Worm (Caenorhabditis elegans): ENCODE results near the gene fbxb-5.
"Not testable (repeated sequence)": the region's sequence is repeated elsewhere in the genome, so short reads cannot be mapped to it uniquely, and the experiment has no call there.

Gene fbxb-5

DNA sequence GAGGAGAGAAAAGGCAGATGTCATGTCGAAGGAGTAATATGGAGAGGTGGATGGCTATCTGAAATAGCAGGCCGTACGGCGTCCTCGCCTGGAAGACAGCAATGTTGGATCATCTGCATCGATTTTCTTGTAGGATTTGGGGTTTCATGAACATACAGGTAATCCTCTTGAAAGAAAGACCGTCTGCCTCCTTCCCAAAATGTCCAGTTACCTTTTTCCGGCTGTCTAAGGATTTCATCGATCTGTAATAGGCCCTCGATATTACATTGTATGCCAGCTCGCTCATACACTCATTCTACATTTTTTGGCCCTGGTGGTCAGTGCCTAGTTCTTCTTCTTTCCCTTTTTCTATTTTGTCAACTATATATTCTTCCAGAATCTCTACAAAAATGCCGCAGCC, at the start of gene fbxb-5, which contains the start of gene btb-8:
Gene fbxb-5, minus strand, starts transcription at position 101 of the 400 bp plus-strand sequence.
Gene btb-8, plus strand, starts transcription at position 377 of the 400 bp plus-strand sequence.
- no peak for TF ChIP-seq nhr-232 (tag; optimal IDR thresholded peaks at IDR 0.05)
- no peak for TF ChIP-seq tbx-2 (tag; optimal IDR thresholded peaks at IDR 0.05)

DNA sequence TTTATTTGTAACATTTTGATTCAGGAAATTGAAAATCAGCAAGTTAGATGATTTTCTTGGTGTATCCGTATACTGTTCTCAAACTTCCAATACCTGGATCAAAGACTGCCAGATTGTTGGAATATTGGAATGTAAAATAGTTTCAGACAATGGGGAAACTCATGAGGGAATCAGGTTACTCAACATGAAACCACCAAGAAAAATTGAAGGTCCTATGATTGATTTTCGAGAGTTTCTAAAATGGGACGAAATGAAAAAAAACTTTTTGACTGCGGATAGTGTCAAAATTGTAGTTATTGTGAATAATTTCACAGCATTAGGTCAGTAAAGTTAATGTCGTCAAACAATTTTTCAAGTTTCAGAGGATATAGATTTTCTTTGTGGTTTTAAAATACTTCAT, 49.5 kb upstream of the fbxb-5 start, which contains the start of gene math-3:
Gene math-3, plus strand, starts transcription at position 301 of the 400 bp plus-strand sequence.
- TF ChIP-seq ceh-31 (tag; optimal IDR thresholded peaks at IDR 0.05) (no peak), ztf-16 (tag; optimal IDR thresholded peaks at IDR 0.05) (no peak), ceh-14 (tag; optimal IDR thresholded peaks at IDR 0.05) (no peak), ceh-45 (GFP tag; IDR thresholded peaks at IDR 0.05) (no peak), dmd-4 (tag; optimal IDR thresholded peaks at IDR 0.05; ENCODE audit: borderline replicate concordance) (no peak), ceh-18 (tag; optimal IDR thresholded peaks at IDR 0.05) (no peak), syd-9 (tag; optimal IDR thresholded peaks at IDR 0.05) (no peak), fax-1 (tag; optimal IDR thresholded peaks at IDR 0.05) (no peak), zip-5 (tag; optimal IDR thresholded peaks at IDR 0.05) (no peak), pat-9 (tag; optimal IDR thresholded peaks at IDR 0.05) (no peak), nhr-232 (tag; optimal IDR thresholded peaks at IDR 0.05) (no peak), odd-2 (tag; optimal IDR thresholded peaks at IDR 0.05) (no peak), ama-1 (optimal IDR thresholded peaks at IDR 0.05) (no peak), hlh-30 (tag; optimal IDR thresholded peaks at IDR 0.05; ENCODE audit: insufficient read depth) (no peak), ceh-2 (tag; optimal IDR thresholded peaks at IDR 0.05) (no peak)

DNA sequence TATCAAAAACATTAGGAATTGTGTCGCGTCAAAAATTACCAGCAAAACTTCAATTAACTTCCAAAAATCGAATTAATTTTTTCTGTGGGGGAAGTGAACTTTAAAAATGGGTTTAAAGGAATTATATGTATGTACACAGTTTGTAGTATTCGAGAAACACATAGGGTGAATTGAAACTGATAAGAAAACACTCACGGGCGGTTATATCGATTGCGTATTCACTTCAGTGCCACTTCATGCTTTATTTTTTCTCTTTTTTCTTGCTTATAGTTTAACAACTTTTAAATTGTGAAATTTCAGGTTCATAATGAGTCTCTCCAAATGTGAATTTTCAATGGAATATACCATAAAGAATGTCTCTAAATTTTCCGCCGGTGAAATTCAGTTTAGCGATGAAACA, 49.1 kb upstream of the fbxb-5 start, which contains the start of gene math-26:
Gene math-26, plus strand, starts transcription at position 301 of the 400 bp plus-strand sequence.
- not testable (repeated sequence) for TF ChIP-seq ceh-48, hlh-8, tbx-7 (tag; optimal IDR thresholded peaks at IDR 0.05)

DNA sequence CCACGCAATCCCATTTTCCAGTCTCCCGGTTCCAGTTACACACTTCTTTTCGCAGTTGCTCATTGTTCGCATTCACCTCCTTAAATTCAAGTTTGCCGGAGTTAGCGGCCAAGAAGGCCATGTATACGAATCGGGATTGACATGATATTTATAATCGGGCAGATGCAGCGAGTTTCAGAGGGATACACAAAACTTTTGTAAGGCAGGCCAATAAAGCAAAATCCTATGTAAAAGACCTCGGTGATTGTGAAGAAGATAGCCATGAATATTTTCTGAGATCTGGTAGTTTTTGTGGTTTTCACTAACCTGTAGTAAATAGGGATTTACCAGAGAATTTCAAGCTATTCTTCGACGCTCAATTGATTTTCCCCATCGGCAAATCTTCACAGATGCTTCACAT, 44.4 kb upstream of the fbxb-5 start:
- TF ChIP-seq hlh-6 (tag; optimal IDR thresholded peaks at IDR 0.05) (no peak), ceh-34 (tag; optimal IDR thresholded peaks at IDR 0.05) (no peak)

DNA sequence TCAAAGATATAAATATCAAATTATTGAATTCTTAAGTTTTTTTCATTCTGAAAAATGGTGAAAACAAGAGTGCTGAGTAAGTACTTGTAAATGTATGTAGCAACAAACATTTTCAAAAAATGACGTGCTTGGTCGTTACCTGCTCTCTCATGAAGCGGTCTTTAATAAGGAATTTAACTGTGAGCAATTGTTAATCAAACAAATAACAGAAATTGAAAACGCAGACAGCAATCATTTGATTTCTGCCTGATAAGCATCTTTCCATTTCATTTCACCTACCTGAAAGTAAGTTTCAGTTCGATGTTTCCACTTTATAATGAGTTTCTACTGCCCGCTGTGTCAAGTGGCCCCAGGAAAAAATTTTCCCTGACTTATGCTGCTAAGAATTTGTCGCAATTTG, 40.8 kb upstream of the fbxb-5 start, which contains the start of gene math-28:
Gene math-28, plus strand, starts transcription at position 301 of the 400 bp plus-strand sequence.
- TF ChIP-seq ceh-48 (tag; optimal IDR thresholded peaks at IDR 0.05), result no peak
- TF ChIP-seq che-1 (tag; optimal IDR thresholded peaks at IDR 0.05), result no peak
- no peak for TF ChIP-seq C38D4.7 (GFP tag; optimal IDR thresholded peaks at IDR 0.05)
- TF ChIP-seq ceh-2 (tag; optimal IDR thresholded peaks at IDR 0.05), result no peak
- TF ChIP-seq pha-2 (tag; optimal IDR thresholded peaks at IDR 0.05), result no peak
- no peak for TF ChIP-seq gmeb-2 (tag; optimal IDR thresholded peaks at IDR 0.05)
- no peak for TF ChIP-seq pha-4 (tag; optimal IDR thresholded peaks at IDR 0.05)
- TF ChIP-seq rnt-1 (tag; optimal IDR thresholded peaks at IDR 0.05), result no peak
- no peak for TF ChIP-seq ceh-31 (tag; optimal IDR thresholded peaks at IDR 0.05)
- no peak for TF ChIP-seq pat-9 (tag; optimal IDR thresholded peaks at IDR 0.05)
- no peak for TF ChIP-seq sdc-2 (tag; optimal IDR thresholded peaks at IDR 0.05)
- no peak for TF ChIP-seq pag-3 (tag; optimal IDR thresholded peaks at IDR 0.05; ENCODE audit: borderline replicate concordance)

DNA sequence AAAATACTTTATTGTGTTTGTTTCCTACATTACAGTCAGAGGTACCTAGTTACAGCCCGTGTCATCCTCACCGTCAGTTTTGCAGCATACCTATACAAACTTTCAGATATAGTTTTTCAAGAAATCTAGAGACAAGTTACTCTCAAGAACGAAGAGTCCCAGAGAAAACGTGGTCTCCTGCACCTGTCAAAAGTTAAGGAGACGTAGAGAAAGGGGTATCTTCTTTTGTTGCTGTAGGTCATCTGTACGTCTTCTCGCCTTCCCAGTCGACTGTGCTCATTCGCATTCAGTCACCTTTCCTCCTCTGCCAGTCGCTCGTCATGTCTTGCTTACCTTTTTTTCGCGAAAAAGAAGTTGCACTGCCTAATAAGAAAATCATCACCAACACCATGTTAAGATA, 39.3 kb upstream of the fbxb-5 start, which contains the start of gene F36H5.4:
Gene F36H5.4, plus strand, starts transcription at position 301 of the 400 bp plus-strand sequence.
- TF ChIP-seq fkh-6 (tag; optimal IDR thresholded peaks at IDR 0.05), result no peak

DNA sequence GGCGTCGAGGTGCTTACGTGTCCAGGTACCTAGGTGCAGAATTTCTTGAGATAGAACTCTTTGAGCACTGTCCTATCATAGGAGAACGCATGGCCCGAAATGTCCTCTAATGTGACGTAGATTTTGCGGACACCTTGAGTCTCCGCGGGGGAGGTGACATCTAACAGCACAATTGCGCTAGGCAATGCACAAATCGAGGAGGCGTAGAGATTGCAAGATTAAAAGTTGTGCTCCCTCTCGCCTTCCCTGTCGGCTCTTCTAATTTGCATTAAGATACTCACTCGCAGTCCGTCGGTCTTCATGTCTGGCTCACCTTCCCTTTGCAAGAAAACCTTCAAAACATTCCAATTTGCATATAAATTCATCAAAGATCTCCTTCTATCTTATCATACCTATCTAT, 37.3 kb upstream of the fbxb-5 start, which contains the start of gene F36H5.18:
Gene F36H5.18, plus strand, starts transcription at position 301 of the 400 bp plus-strand sequence.
- no peak for TF ChIP-seq C08G9.2 (tag; optimal IDR thresholded peaks at IDR 0.05)
